Worm (Caenorhabditis elegans): ENCODE results near the gene denn-4.

ce11 chrIV:1915549-1915948, 8.3 kb upstream of the denn-4 start:
- TF ChIP-seq mdl-1 (tag; optimal IDR thresholded peaks at IDR 0.05), result no peak
- TF ChIP-seq nhr-21 (tag; optimal IDR thresholded peaks at IDR 0.05), result no peak
- TF ChIP-seq snpc-4 (tag; optimal IDR thresholded peaks at IDR 0.05), result no peak
- no peak for TF ChIP-seq fos-1 (tag; optimal IDR thresholded peaks at IDR 0.05)
- no peak for TF ChIP-seq aly-2 (tag; optimal IDR thresholded peaks at IDR 0.05)
